Worm (Caenorhabditis elegans): ENCODE measurements around the gene sri-19.
"Not testable (repeated sequence)": the region's sequence is repeated elsewhere in the genome, so short reads cannot be mapped to it uniquely, and the experiment has no call there.

Gene sri-19

ce11 chrIV:10950363-10951214 lies 7.6 kb upstream of the sri-19 start:
- TF ChIP-seq sup-37 (GFP tag; optimal IDR thresholded peaks at IDR 0.05), result no peak
- TF ChIP-seq efl-1 (optimal IDR thresholded peaks at IDR 0.05), result no peak
- peak in 1 of 2 experiments; percentile 92 for TF ChIP-seq efl-1 (GFP tag; optimal IDR thresholded peaks at IDR 0.05 in 1 of 2)

- TF ChIP-seq nhr-20 (tag; optimal IDR thresholded peaks at IDR 0.05), result no peak
- TF ChIP-seq ama-1 (optimal IDR thresholded peaks at IDR 0.05), result no peak
- no peak for TF ChIP-seq lin-15B (tag; optimal IDR thresholded peaks at IDR 0.05)
- no peak for TF ChIP-seq sup-37 (GFP tag; optimal IDR thresholded peaks at IDR 0.05)
- TF ChIP-seq C04F5.9 (tag; optimal IDR thresholded peaks at IDR 0.05), result no peak
- no peak for TF ChIP-seq xbp-1 (tag; optimal IDR thresholded peaks at IDR 0.05)
- no peak for TF ChIP-seq ets-5 (GFP tag; IDR thresholded peaks at IDR 0.05)
- no peak for TF ChIP-seq nhr-90 (tag; optimal IDR thresholded peaks at IDR 0.05; ENCODE audit: poor library complexity)
These were observed 6.2 kb upstream of the sri-19 start, which contains the start of gene Y69E1A.3 for ce11 chrIV:10951997-10952396. Gene Y69E1A.3 (plus strand): TSS chrIV:10952297.

ce11 chrIV:10954955-10955354 lies 3.2 kb upstream of the sri-19 start, which contains the start of gene Y69E1A.4:
Gene Y69E1A.4 (plus strand): TSS chrIV:10955255.
- TF ChIP-seq nhr-28 (tag; optimal IDR thresholded peaks at IDR 0.05); isw-1 (GFP tag; IDR thresholded peaks at IDR 0.05); aha-1 (tag; optimal IDR thresholded peaks at IDR 0.05): not testable (repeated sequence)

ce11 chrIV:10957583-10958229 lies 466 bp upstream of the sri-19 start, which contains the start of gene Y69E1A.5:
Gene Y69E1A.5 (minus strand): TSS chrIV:10957655.
- TF ChIP-seq egl-27 (tag; optimal IDR thresholded peaks at IDR 0.05), result no peak
- TF ChIP-seq dpl-1 (GFP tag; optimal IDR thresholded peaks at IDR 0.05), result no peak
- peak; percentile 62 for TF ChIP-seq rnt-1 (tag; optimal IDR thresholded peaks at IDR 0.05)
- no peak for TF ChIP-seq efl-1 (optimal IDR thresholded peaks at IDR 0.05)
- peak in 1 of 2 experiments; percentile 81 for TF ChIP-seq efl-1 (GFP tag; optimal IDR thresholded peaks at IDR 0.05 in 1 of 2)
- TF ChIP-seq fkh-4 (tag; optimal IDR thresholded peaks at IDR 0.05; ENCODE audit: borderline replicate concordance), result no peak
- no peak for TF ChIP-seq mef-2 (tag; optimal IDR thresholded peaks at IDR 0.05)
- no peak for TF ChIP-seq irx-1 (tag; optimal IDR thresholded peaks at IDR 0.05)
- no peak for TF ChIP-seq mep-1 (tag; optimal IDR thresholded peaks at IDR 0.05)
- TF ChIP-seq lin-14 (GFP tag; optimal IDR thresholded peaks at IDR 0.05), result peak; percentile 72
- no peak for TF ChIP-seq dsc-1 (tag; optimal IDR thresholded peaks at IDR 0.05)
- no peak for TF ChIP-seq sox-4 (tag; optimal IDR thresholded peaks at IDR 0.05)
- TF ChIP-seq alr-1 (tag; optimal IDR thresholded peaks at IDR 0.05; ENCODE audit: borderline replicate concordance), result no peak
- TF ChIP-seq C34B4.2 (tag; optimal IDR thresholded peaks at IDR 0.05), result no peak
- no peak for TF ChIP-seq nhr-28 (tag; optimal IDR thresholded peaks at IDR 0.05)
- TF ChIP-seq ets-5 (GFP tag; IDR thresholded peaks at IDR 0.05), result no peak
- no peak for TF ChIP-seq nhr-47 (tag; optimal IDR thresholded peaks at IDR 0.05)
- TF ChIP-seq skn-1 (tag; optimal IDR thresholded peaks at IDR 0.05), result no peak

- TF ChIP-seq fkh-8 (tag; optimal IDR thresholded peaks at IDR 0.05) (no peak), lin-35 (GFP tag; optimal IDR thresholded peaks at IDR 0.05) (peak in 1 of 2 experiments; percentile 39), efl-1 (optimal IDR thresholded peaks at IDR 0.05) (no peak), efl-1 (GFP tag; optimal IDR thresholded peaks at IDR 0.05 in 1 of 2) (peak in 1 of 2 experiments; percentile 16), nhr-47 (tag; optimal IDR thresholded peaks at IDR 0.05) (no peak), rnt-1 (tag; optimal IDR thresholded peaks at IDR 0.05) (no peak), hlh-17 (GFP tag; optimal IDR thresholded peaks at IDR 0.05; ENCODE audit: borderline replicate concordance) (no peak), alr-1 (tag; optimal IDR thresholded peaks at IDR 0.05; ENCODE audit: borderline replicate concordance) (no peak), elt-2 (tag; optimal IDR thresholded peaks at IDR 0.05) (peak; percentile 86), ces-1 (GFP tag; optimal IDR thresholded peaks at IDR 0.05) (no peak), mef-2 (tag; optimal IDR thresholded peaks at IDR 0.05) (no peak), xbp-1 (tag; optimal IDR thresholded peaks at IDR 0.05) (no peak), nhr-76 (tag; optimal IDR thresholded peaks at IDR 0.05) (no peak), nhr-20 (tag; optimal IDR thresholded peaks at IDR 0.05) (peak; percentile 2), ceh-88 (GFP tag; IDR thresholded peaks at IDR 0.05) (no peak), mab-9 (GFP tag; IDR thresholded peaks at IDR 0.05) (no peak), mdl-1 (tag; optimal IDR thresholded peaks at IDR 0.05) (peak in 1 of 2 experiments; percentile 9), fkh-4 (tag; optimal IDR thresholded peaks at IDR 0.05; ENCODE audit: borderline replicate concordance) (no peak), nhr-28 (tag; optimal IDR thresholded peaks at IDR 0.05) (no peak), irx-1 (tag; optimal IDR thresholded peaks at IDR 0.05) (no peak), F16B12.6 (tag; optimal IDR thresholded peaks at IDR 0.05) (no peak), swsn-7 (tag; optimal IDR thresholded peaks at IDR 0.05) (no peak), fos-1 (tag; optimal IDR thresholded peaks at IDR 0.05) (no peak), skn-1 (tag; optimal IDR thresholded peaks at IDR 0.05) (no peak), efl-3 (GFP tag; optimal IDR thresholded peaks at IDR 0.05) (no peak)
These were observed 6.5 kb downstream of the sri-19 start for ce11 chrIV:10964688-10965087.

Measured in whole organism, L1 larva.